Fruit fly (Drosophila melanogaster) whole organism, adult: ENCODE results near the gene CG13924.

ENCODE experiments used
- CG11617 ChIP-seq: fragments of 200-800 bp; sonication (Bioruptor generic); optimal IDR thresholded peaks from 2 replicates; lab custom pipeline; 2017; ENCODE audit warnings: mild to moderate bottlenecking, missing biosample characterization, missing genetic modification reagents, missing genetic modification characterization
- Clk ChIP-seq: fragments of 200-800 bp; sonication (Bioruptor generic); optimal IDR thresholded peaks from 2 replicates; lab custom pipeline; 2017; ENCODE audit warnings: missing biosample characterization, missing genetic modification characterization
- Crg-1 ChIP-seq: fragments of 200-800 bp; sonication (Bioruptor generic); optimal IDR thresholded peaks from 2 replicates; lab custom pipeline; 2016; ENCODE audit warnings: missing biosample characterization, missing genetic modification characterization
- Hr96 ChIP-seq: fragments of 200-800 bp; sonication (Bioruptor generic); optimal IDR thresholded peaks from 2 replicates; lab custom pipeline; 2016; ENCODE audit warnings: missing biosample characterization, missing genetic modification characterization
- cnc ChIP-seq, 2 experiments: fragments of >200 bp; optimal IDR thresholded peaks; 2 replicates each; lab custom pipeline; 2017

DNA sequence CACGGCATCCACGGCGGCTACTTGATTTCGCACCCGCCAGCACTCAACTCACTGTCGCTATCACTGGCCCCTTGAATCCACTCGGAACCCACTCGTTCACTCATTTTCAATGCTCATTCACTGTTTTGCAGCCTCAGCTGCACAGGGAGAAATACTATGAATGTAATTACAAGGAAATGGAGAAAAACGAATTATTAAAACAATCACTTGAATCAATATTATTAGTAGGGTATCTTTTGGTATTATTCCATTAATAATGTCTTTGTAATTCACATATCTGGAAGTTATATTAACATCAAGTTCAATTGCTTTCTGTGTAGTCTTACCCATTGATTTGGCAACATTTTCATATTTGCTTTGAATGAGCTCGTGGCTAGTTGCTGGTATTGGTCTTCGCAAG is 30.8 kb downstream of the CG13924 start:
- TF ChIP-seq Clk (GFP tag; lab: Kevin White, UChicago) (no peak), CG11617 (GFP tag; lab: Kevin White, UChicago) (no peak), Hr96 (GFP tag; lab: Kevin White, UChicago) (no peak), cnc (optimal IDR thresholded peaks at IDR 0.05; lab: Kevin White, UChicago) (no peak), Crg-1 (no peak)
